Worm (Caenorhabditis elegans): ENCODE data around the gene asp-13.

Gene asp-13

DNA sequence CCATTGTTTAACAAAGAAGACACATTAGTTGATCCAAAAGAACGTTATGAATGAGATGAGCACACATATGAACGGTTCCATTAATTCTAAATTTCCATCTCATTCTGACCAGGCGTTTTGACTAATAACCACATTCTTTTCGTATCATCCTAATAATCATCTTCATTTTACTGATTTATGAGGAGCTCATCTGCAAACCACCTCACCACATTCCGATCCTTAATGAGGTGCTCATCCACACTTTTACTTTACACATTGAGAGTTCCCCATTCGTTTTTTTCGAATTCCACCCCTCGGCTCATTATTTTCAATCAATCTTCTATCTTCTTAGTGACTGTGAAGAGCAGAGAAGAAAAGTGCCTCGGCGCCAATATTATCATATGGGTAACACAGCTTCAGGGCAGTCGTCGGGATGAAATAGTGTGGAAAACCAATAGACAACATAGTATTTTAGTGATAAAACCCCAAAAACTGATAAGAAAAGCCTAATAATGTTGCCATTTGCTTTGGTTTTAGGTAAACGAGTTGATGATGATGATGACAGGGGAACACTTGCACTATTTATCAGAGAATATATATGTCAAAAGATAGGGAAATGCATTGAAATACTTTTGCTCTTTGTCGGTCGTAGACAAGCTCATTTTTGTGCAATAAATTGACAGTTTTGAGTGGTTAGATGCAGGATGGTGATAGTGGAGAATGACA, 8.2 kb upstream of the asp-13 start (continued):
- TF ChIP-seq lin-38 (GFP tag; IDR thresholded peaks at IDR 0.05) (no peak), lin-29 (GFP tag; IDR thresholded peaks at IDR 0.05) (no peak), jun-1 (tag; optimal IDR thresholded peaks at IDR 0.05) (peak; percentile 64), R02D3.7 (tag; optimal IDR thresholded peaks at IDR 0.05) (no peak), set-16 (GFP tag; IDR thresholded peaks at IDR 0.05) (no peak), T20F7.1 (GFP tag; optimal IDR thresholded peaks at IDR 0.05) (peak; percentile 73), lsy-2 (tag; optimal IDR thresholded peaks at IDR 0.05) (peak in 1 of 2 experiments; percentile 56), cey-2 (tag; optimal IDR thresholded peaks at IDR 0.05; ENCODE audit: borderline replicate concordance, insufficient read depth) (peak; percentile 74), pha-4 (GFP tag; IDR thresholded peaks at IDR 0.05) (peak; percentile 85; the same call in 1 of the 2 replicates), pha-4 (tag; optimal IDR thresholded peaks at IDR 0.05) (peak; percentile 23), hlh-30 (tag; optimal IDR thresholded peaks at IDR 0.05; ENCODE audit: insufficient read depth) (peak; percentile 40)

- TF ChIP-seq nhr-41 (GFP tag; IDR thresholded peaks at IDR 0.05): no peak
- TF ChIP-seq hlh-30 (tag; optimal IDR thresholded peaks at IDR 0.05; ENCODE audit: insufficient read depth): peak; percentile 15
- no peak for TF ChIP-seq aha-1 (tag)
- no peak for TF ChIP-seq Y5F2A.4 (GFP tag; optimal IDR thresholded peaks at IDR 0.05)
- TF ChIP-seq ces-1 (GFP tag; optimal IDR thresholded peaks at IDR 0.05): no peak
- TF ChIP-seq T26A8.4 (GFP tag; IDR thresholded peaks at IDR 0.05): no peak
- TF ChIP-seq saeg-2 (GFP tag; IDR thresholded peaks at IDR 0.05): no peak
- TF ChIP-seq daf-16 (GFP tag; optimal IDR thresholded peaks at IDR 0.05): peak in 1 of 2 experiments; percentile 73
- peak; percentile 68 for TF ChIP-seq daf-16 (tag; optimal IDR thresholded peaks at IDR 0.05)
Observed at ce11 chrV:8650365-8650764, 7.4 kb upstream of the asp-13 start.

DNA sequence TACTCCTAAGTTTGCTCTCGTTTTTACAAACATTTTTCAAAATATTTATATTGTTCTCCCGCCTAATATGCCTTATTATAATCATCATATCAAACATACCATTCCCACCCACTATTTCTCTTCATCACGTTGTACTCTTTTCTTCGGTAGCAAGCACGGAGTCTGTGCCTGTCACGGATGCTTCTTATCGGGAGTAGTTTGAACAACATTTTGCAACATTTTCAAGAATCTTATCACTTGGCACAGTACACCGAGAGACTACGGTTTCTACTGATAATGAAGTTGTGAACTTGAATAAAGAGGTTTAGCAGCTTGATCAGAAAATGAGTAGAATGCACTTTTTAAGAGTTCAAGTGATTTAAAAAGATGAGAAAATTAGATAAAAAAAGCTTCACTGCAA, 5.3 kb upstream of the asp-13 start:
- TF ChIP-seq nhr-76 (tag; optimal IDR thresholded peaks at IDR 0.05) (no peak), lin-1 (GFP tag; IDR thresholded peaks at IDR 0.05) (peak; percentile 75), nhr-111 (GFP tag; optimal IDR thresholded peaks at IDR 0.05) (no peak), cey-2 (tag; optimal IDR thresholded peaks at IDR 0.05; ENCODE audit: borderline replicate concordance, insufficient read depth) (no peak), fkh-10 (GFP tag; optimal IDR thresholded peaks at IDR 0.05) (no peak), hlh-11 (tag; optimal IDR thresholded peaks at IDR 0.05) (peak; percentile 90), pha-4 (GFP tag; IDR thresholded peaks at IDR 0.05) (no peak), pha-4 (tag; optimal IDR thresholded peaks at IDR 0.05) (no peak), D1046.2 (GFP tag; IDR thresholded peaks at IDR 0.05) (no peak), nhr-10 (tag; optimal IDR thresholded peaks at IDR 0.05) (no peak), mxl-2 (GFP tag; conservative IDR thresholded peaks at IDR 0.05) (no peak), nhr-42 (GFP tag; IDR thresholded peaks at IDR 0.05) (no peak), nhr-77 (tag; optimal IDR thresholded peaks at IDR 0.05) (peak; percentile 73), tra-1 (GFP tag; IDR thresholded peaks at IDR 0.05) (0 out of 2 replicates have a peak, but pooled peaks have one; percentile 63), php-3 (GFP tag; IDR thresholded peaks at IDR 0.05) (no peak), dmd-6 (GFP tag; IDR thresholded peaks at IDR 0.05) (peak; percentile 90), gei-8 (GFP tag; optimal IDR thresholded peaks at IDR 0.05) (no peak), dve-1 (tag; optimal IDR thresholded peaks at IDR 0.05; ENCODE audit: insufficient read depth) (peak; percentile 82), zip-2 (tag; optimal IDR thresholded peaks at IDR 0.05) (no peak), ceh-20 (GFP tag; IDR thresholded peaks at IDR 0.05) (no peak), dmd-9 (GFP tag; IDR thresholded peaks at IDR 0.05) (no peak), madf-5 (GFP tag; IDR thresholded peaks at IDR 0.05) (no peak), nhr-11 (tag; optimal IDR thresholded peaks at IDR 0.05) (no peak), F49E8.2 (tag; optimal IDR thresholded peaks at IDR 0.05; ENCODE audit: borderline replicate concordance) (no peak), egl-43 (GFP tag; IDR thresholded peaks at IDR 0.05) (no peak), Y48G9A.11 (GFP tag; IDR thresholded peaks at IDR 0.05) (no peak), arid-1 (GFP tag; conservative IDR thresholded peaks at IDR 0.05) (no peak), F37D6.2 (tag; optimal IDR thresholded peaks at IDR 0.05) (no peak), set-16 (GFP tag; IDR thresholded peaks at IDR 0.05) (no peak), unc-62 (GFP tag; optimal IDR thresholded peaks at IDR 0.05 in 1 of 2) (no peak), unc-62 (tag; optimal IDR thresholded peaks at IDR 0.05) (no peak), T26A8.4 (GFP tag; IDR thresholded peaks at IDR 0.05) (no peak), nhr-48 (tag; optimal IDR thresholded peaks at IDR 0.05) (peak; percentile 52), lsy-2 (tag; optimal IDR thresholded peaks at IDR 0.05) (no peak)
